Fruit fly (Drosophila melanogaster) whole organism, embryonic: ENCODE results near the gene SIDL.
A peak's percentile ranks its signal among the peaks of the same experiment; 100 is the strongest.

ENCODE experiments used
- CG11504 ChIP-seq: fragments of 200-800 bp; sonication (Bioruptor generic); optimal IDR thresholded peaks from 3 replicates; lab custom pipeline; 2019; ENCODE audit warnings: missing biosample characterization, mild to moderate bottlenecking, missing genetic modification characterization, moderate library complexity
- CG11560 ChIP-seq: fragments of 200-800 bp; sonication (Bioruptor generic); IDR thresholded peaks from 3 replicates; pipeline ENCODE4 v1.3.6; 2022; ENCODE audit warnings: missing biosample characterization, missing genetic modification characterization
- CG14667 ChIP-seq: fragments of 200-800 bp; sonication (Bioruptor generic); IDR thresholded peaks from 2 replicates; pipeline ENCODE4 v1.3.6; 2022; ENCODE audit warnings: missing biosample characterization, missing genetic modification characterization
- CG14965 ChIP-seq: fragments of 200-800 bp; sonication (Bioruptor generic); optimal IDR thresholded peaks from 2 replicates; lab custom pipeline; 2016; ENCODE audit warnings: missing biosample characterization, missing genetic modification characterization, borderline replicate concordance
- CG15696 ChIP-seq: fragments of 200-800 bp; sonication (Bioruptor generic); optimal IDR thresholded peaks from 2 replicates; lab custom pipeline; 2019; ENCODE audit warnings: missing biosample characterization, mild to moderate bottlenecking, missing genetic modification characterization, moderate library complexity
- CG16813 ChIP-seq: fragments of 200-800 bp; sonication (Bioruptor generic); IDR thresholded peaks from 3 replicates; pipeline ENCODE4 v1.3.6; 2022; ENCODE audit warnings: missing biosample characterization, missing genetic modification characterization; ENCODE audit not compliant: partially characterized antibody
- CG17328 ChIP-seq: fragments of 200-800 bp; sonication (Bioruptor generic); IDR thresholded peaks from 2 replicates; pipeline ENCODE4 v1.3.6; 2022; ENCODE audit warnings: missing biosample characterization, missing genetic modification characterization
- CG18262 ChIP-seq: fragments of 200-800 bp; optimal IDR thresholded peaks from 3 replicates; lab custom pipeline; 2019; ENCODE audit warnings: missing biosample characterization, mild to moderate bottlenecking, missing genetic modification characterization, moderate library complexity
- CG32532 ChIP-seq: fragments of 200-800 bp; sonication (Bioruptor generic); IDR thresholded peaks from 2 replicates; pipeline ENCODE4 v1.3.6; 2022; ENCODE audit warnings: missing biosample characterization, missing genetic modification characterization
- CG32772 ChIP-seq: fragments of 200-800 bp; sonication (Bioruptor generic); IDR thresholded peaks from 2 replicates; pipeline ENCODE4 v1.3.6; 2022; ENCODE audit warnings: missing biosample characterization, missing genetic modification characterization
- CG3407 ChIP-seq: fragments of 200-800 bp; sonication (Bioruptor generic); optimal IDR thresholded peaks from 2 replicates; lab custom pipeline; 2018; ENCODE audit warnings: missing biosample characterization, mild to moderate bottlenecking, missing genetic modification characterization
- CG34224 ChIP-seq: fragments of 200-800 bp; sonication (Bioruptor generic); IDR thresholded peaks from 3 replicates; pipeline ENCODE4 v1.3.6; 2022; ENCODE audit warnings: missing biosample characterization, missing genetic modification characterization; ENCODE audit not compliant: partially characterized antibody
- CG42726 ChIP-seq: fragments of 200-800 bp; sonication (Bioruptor generic); IDR thresholded peaks from 2 replicates; pipeline ENCODE4 v1.3.6; 2022; ENCODE audit warnings: missing biosample characterization, missing genetic modification characterization; ENCODE audit not compliant: partially characterized antibody
- CG5180 ChIP-seq: fragments of 200-800 bp; sonication (Bioruptor generic); optimal IDR thresholded peaks from 3 replicates; lab custom pipeline; 2017; ENCODE audit warnings: missing biosample characterization, missing genetic modification characterization, mild to moderate bottlenecking, moderate library complexity, missing genetic modification reagents
- CG5245 ChIP-seq: fragments of 200-800 bp; sonication (Bioruptor generic); optimal IDR thresholded peaks from 3 replicates; lab custom pipeline; 2016; ENCODE audit warnings: missing biosample characterization, missing genetic modification characterization
- CG6854 ChIP-seq: fragments of 200-800 bp; sonication (Bioruptor generic); optimal IDR thresholded peaks from 3 replicates; lab custom pipeline; 2017; ENCODE audit warnings: missing biosample characterization, mild to moderate bottlenecking, missing genetic modification characterization
- CG9437 ChIP-seq: fragments of 200-800 bp; sonication (Bioruptor generic); optimal IDR thresholded peaks from 2 replicates; lab custom pipeline; 2018; ENCODE audit warnings: missing biosample characterization, mild to moderate bottlenecking, missing genetic modification characterization
- D ChIP-seq, 2 experiments: fragments of 200-800 bp in 1 of 2; fragments of >200 bp in 1 of 2; sonication (Bioruptor generic) in 1 of 2; optimal IDR thresholded peaks; 2 replicates in 1 of 2; 3 replicates in 1 of 2; lab custom pipeline; 2017; ENCODE audit warnings: mild to moderate bottlenecking in 1 of 2, missing biosample characterization in 1 of 2, missing genetic modification characterization in 1 of 2, missing genetic modification reagents in 1 of 2
- D19A ChIP-seq: fragments of 200-800 bp; optimal IDR thresholded peaks from 3 replicates; lab custom pipeline; 2019; ENCODE audit warnings: missing biosample characterization, mild to moderate bottlenecking, missing genetic modification characterization, moderate library complexity
- Dp ChIP-seq: fragments of 200-800 bp; sonication (Bioruptor generic); optimal IDR thresholded peaks from 2 replicates; lab custom pipeline; 2018; ENCODE audit warnings: missing biosample characterization, mild to moderate bottlenecking, missing genetic modification characterization, moderate library complexity
- Elba2 ChIP-seq: fragments of 200-800 bp; sonication (Bioruptor generic); optimal IDR thresholded peaks from 3 replicates; lab custom pipeline; 2016; ENCODE audit warnings: missing biosample characterization, missing genetic modification characterization
- Fer3 ChIP-seq: fragments of 200-800 bp; sonication (Bioruptor generic); optimal IDR thresholded peaks from 2 replicates; lab custom pipeline; 2018; ENCODE audit warnings: missing biosample characterization, mild to moderate bottlenecking, missing genetic modification characterization, moderate library complexity
- Gsc ChIP-seq: fragments of 200-800 bp; sonication (Bioruptor generic); IDR thresholded peaks from 2 replicates; pipeline ENCODE4 v1.3.6; 2022; ENCODE audit warnings: missing biosample characterization, missing genetic modification characterization
- HLH54F ChIP-seq: fragments of 200-800 bp; sonication (Bioruptor generic); optimal IDR thresholded peaks from 3 replicates; lab custom pipeline; 2016; ENCODE audit warnings: missing biosample characterization, missing genetic modification characterization
- Hr3 ChIP-seq: fragments of 200-800 bp; sonication (Bioruptor generic); optimal IDR thresholded peaks from 3 replicates; lab custom pipeline; 2016; ENCODE audit warnings: missing biosample characterization, missing genetic modification characterization
- Lim3 ChIP-seq: fragments of 200-800 bp; sonication (Bioruptor generic); IDR thresholded peaks from 2 replicates; pipeline ENCODE4 v1.3.6; 2022; ENCODE audit warnings: missing biosample characterization, missing genetic modification characterization
- Lpt ChIP-seq: fragments of >200 bp; optimal IDR thresholded peaks from 2 replicates; lab custom pipeline; 2018; ENCODE audit warnings: missing biosample characterization, missing genetic modification characterization
- NC2β ChIP-seq: fragments of 200-800 bp; sonication (Bioruptor generic); optimal IDR thresholded peaks from 2 replicates; lab custom pipeline; 2016; ENCODE audit warnings: missing biosample characterization, missing genetic modification characterization
- Ravus ChIP-seq: fragments of 200-800 bp; sonication (Bioruptor generic); IDR thresholded peaks from 2 replicates; pipeline ENCODE4 v1.3.6; 2022; ENCODE audit warnings: missing biosample characterization, missing genetic modification characterization
- Rfx ChIP-seq: fragments of 200-800 bp; sonication (Bioruptor generic); IDR thresholded peaks from 2 replicates; pipeline ENCODE4 v1.3.6; 2022; ENCODE audit warnings: missing biosample characterization, missing genetic modification characterization
- bigmax ChIP-seq: fragments of 200-800 bp; sonication (Bioruptor generic); optimal IDR thresholded peaks from 2 replicates; lab custom pipeline; 2018; ENCODE audit warnings: missing biosample characterization, mild to moderate bottlenecking, missing genetic modification characterization
- cg ChIP-seq: fragments of 200-800 bp; sonication (Bioruptor generic); optimal IDR thresholded peaks from 3 replicates; lab custom pipeline; 2019; ENCODE audit warnings: missing biosample characterization, mild to moderate bottlenecking, missing genetic modification characterization, moderate library complexity
- chif ChIP-seq, 2 experiments: fragments of 200-800 bp; sonication (Bioruptor generic); optimal IDR thresholded peaks; 3 replicates each; lab custom pipeline; 2016; ENCODE audit warnings: missing biosample characterization in 2 of 2, missing genetic modification characterization in 2 of 2
- chm ChIP-seq: fragments of 200-800 bp; sonication (Bioruptor generic); IDR thresholded peaks from 2 replicates; pipeline ENCODE4 v1.3.6; 2022; ENCODE audit warnings: missing biosample characterization, missing genetic modification characterization
- ci ChIP-seq: fragments of 200-800 bp; sonication (Bioruptor generic); IDR thresholded peaks from 3 replicates; pipeline ENCODE4 v1.3.6; 2022; ENCODE audit warnings: missing biosample characterization, missing genetic modification characterization
- crp ChIP-seq, 2 experiments: fragments of 200-800 bp; sonication (Bioruptor generic); optimal IDR thresholded peaks; 2 replicates in 1 of 2; 3 replicates in 1 of 2; lab custom pipeline; 2017; ENCODE audit warnings: missing biosample characterization in 2 of 2, missing genetic modification characterization in 2 of 2, mild to moderate bottlenecking in 1 of 2, moderate library complexity in 1 of 2
- dan ChIP-seq: fragments of 200-800 bp; sonication (Bioruptor generic); IDR thresholded peaks from 2 replicates; pipeline ENCODE4 v1.3.6; 2022; ENCODE audit warnings: missing biosample characterization, missing genetic modification characterization
- dmrt11E ChIP-seq: fragments of 200-800 bp; sonication (Bioruptor generic); optimal IDR thresholded peaks from 3 replicates; lab custom pipeline; 2018; ENCODE audit warnings: missing biosample characterization, mild to moderate bottlenecking, missing genetic modification characterization, moderate library complexity
- gce ChIP-seq: fragments of 200-800 bp; sonication (Bioruptor generic); IDR thresholded peaks from 3 replicates; pipeline ENCODE4 v1.3.6; 2022; ENCODE audit warnings: missing biosample characterization, missing genetic modification characterization
- grn ChIP-seq: fragments of 200-800 bp; sonication (Bioruptor generic); optimal IDR thresholded peaks from 3 replicates; lab custom pipeline; 2017; ENCODE audit warnings: missing biosample characterization, missing genetic modification characterization
- gt ChIP-seq: fragments of 200-800 bp; sonication (Bioruptor generic); IDR thresholded peaks from 2 replicates; pipeline ENCODE4 v1.3.6; 2022; ENCODE audit warnings: missing biosample characterization, missing genetic modification characterization
- hth ChIP-seq: fragments of >200 bp; optimal IDR thresholded peaks from 2 replicates; lab custom pipeline; 2017; ENCODE audit warnings: inconsistent platforms
- lmd ChIP-seq: fragments of 200-800 bp; sonication (Bioruptor generic); IDR thresholded peaks from 2 replicates; pipeline ENCODE4 v1.3.6; 2022; ENCODE audit warnings: missing biosample characterization, missing genetic modification characterization
- lola ChIP-seq, 3 experiments: fragments of >200 bp in 2 of 3; fragments of 200-800 bp in 1 of 3; sonication (Bioruptor generic) in 1 of 3; optimal IDR thresholded peaks; 2 replicates each; lab custom pipeline; 2017 to 2019; ENCODE audit warnings: missing biosample characterization in 3 of 3, missing genetic modification characterization in 3 of 3, mild to moderate bottlenecking in 1 of 3, moderate library complexity in 1 of 3
- pnt ChIP-seq: fragments of 200-800 bp; sonication (Bioruptor generic); optimal IDR thresholded peaks from 3 replicates; lab custom pipeline; 2016; ENCODE audit warnings: missing biosample characterization, missing genetic modification characterization
- slp2 ChIP-seq: fragments of 200-800 bp; sonication (Bioruptor generic); optimal IDR thresholded peaks from 2 replicates; lab custom pipeline; 2016; ENCODE audit warnings: missing biosample characterization, missing genetic modification characterization
- tin ChIP-seq: fragments of 200-800 bp; sonication (Bioruptor generic); optimal IDR thresholded peaks from 3 replicates; lab custom pipeline; 2016; ENCODE audit warnings: missing biosample characterization, missing genetic modification characterization
- tup ChIP-seq: fragments of 200-800 bp; sonication (Bioruptor generic); optimal IDR thresholded peaks from 2 replicates; lab custom pipeline; 2016; ENCODE audit warnings: missing biosample characterization, mild to moderate bottlenecking, missing genetic modification characterization, moderate library complexity
- vnd ChIP-seq: fragments of 200-800 bp; sonication (Bioruptor generic); IDR thresholded peaks from 3 replicates; pipeline ENCODE4 v1.3.6; 2022; ENCODE audit warnings: missing biosample characterization, missing genetic modification characterization; ENCODE audit not compliant: partially characterized antibody

The SIDL gene

DNA sequence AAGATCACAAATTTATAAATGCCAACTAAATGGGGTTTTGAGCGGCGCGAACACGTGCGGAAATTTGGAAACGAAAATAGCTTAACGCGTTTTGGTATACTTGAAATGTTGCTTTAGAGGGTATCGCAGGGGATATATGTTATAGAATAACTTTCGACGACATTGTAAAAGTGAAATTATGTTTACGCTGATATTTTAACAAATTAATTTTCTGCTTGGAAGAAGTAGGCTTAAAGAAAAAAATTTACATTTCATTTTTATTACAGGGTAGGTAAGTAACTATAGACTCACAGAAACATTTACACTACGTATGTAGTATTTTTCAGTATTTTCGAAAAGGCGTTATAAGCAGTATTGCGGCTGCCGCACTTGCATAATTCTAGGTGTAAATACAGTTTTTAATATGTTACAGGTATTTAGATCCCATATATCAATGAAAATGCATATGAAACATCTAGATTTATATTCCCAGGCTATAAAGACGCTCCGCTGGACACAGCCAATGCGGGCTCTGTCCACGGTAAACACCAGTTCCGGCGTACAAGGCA lies 10.7 kb upstream of the SIDL start, which contains the start of the genes Art3 and mRpS10 (continued):
- TF ChIP-seq cg (peak; percentile 7), Gsc (peak; percentile 99), grn (GFP tag; lab: Kevin White, UChicago) (peak; percentile 95), CG15696 (tag; lab: Kevin White, UChicago) (peak; percentile 100), CG16813 (GFP tag; lab: Robert Waterston, UW) (no peak), D (optimal IDR thresholded peaks at IDR 0.05; lab: Kevin White, UChicago) (no peak), D (GFP tag; optimal IDR thresholded peaks at IDR 0.05; lab: Kevin White, UChicago) (peak; percentile 100), crp (GFP tag; optimal IDR thresholded peaks at IDR 0.05; lab: Kevin White, UChicago) (peak; percentile 55 to 80), CG14667 (GFP tag; lab: Robert Waterston, UW) (peak; percentile 100), CG3407 (GFP tag; lab: Kevin White, UChicago) (peak; percentile 99), lmd (GFP tag; lab: Robert Waterston, UW) (peak; percentile 100), CG5245 (GFP tag; lab: Kevin White, UChicago) (peak; percentile 100), D19A (tag; lab: Kevin White, UChicago) (peak; percentile 99), CG9437 (GFP tag; lab: Kevin White, UChicago) (peak; percentile 98), lola (GFP tag; optimal IDR thresholded peaks at IDR 0.05; lab: Kevin White, UChicago) (peak in 1 of 3 experiments; percentile 100), Fer3 (tag; lab: Kevin White, UChicago) (peak; percentile 100), tup (peak; percentile 98), vnd (no peak), ci (peak; percentile 100), CG18262 (peak; percentile 100), dmrt11E (tag; lab: Kevin White, UChicago) (peak; percentile 100), chif (GFP tag; optimal IDR thresholded peaks at IDR 0.05; lab: Kevin White, UChicago) (peak; percentile 100), CG42726 (GFP tag; lab: Robert Waterston, UW) (0 out of 2 replicates have a peak, but pooled peaks have one; percentile 36), Lim3 (GFP tag; lab: Robert Waterston, UW) (peak; percentile 99), bigmax (peak; percentile 83), CG14965 (peak; percentile 94), CG17328 (GFP tag; lab: Robert Waterston, UW) (peak; percentile 100), Hr3 (GFP tag; lab: Kevin White, UChicago) (peak; percentile 100), NC2β (GFP tag; lab: Kevin White, UChicago) (peak; percentile 100), CG32772 (GFP tag; lab: Robert Waterston, UW) (peak; percentile 100), Lpt (no peak), dan (peak; percentile 99), gt (GFP tag; lab: Robert Waterston, UW) (peak; percentile 100), CG5180 (GFP tag; lab: Kevin White, UChicago) (peak; percentile 94), Elba2 (GFP tag; lab: Kevin White, UChicago) (peak; percentile 100), pnt (GFP tag; lab: Kevin White, UChicago) (peak; percentile 100), Ravus (GFP tag; lab: Robert Waterston, UW) (peak; percentile 99), gce (GFP tag; lab: Robert Waterston, UW) (peak; percentile 100), CG11560 (tag; lab: Robert Waterston, UW) (peak; percentile 95), CG34224 (GFP tag; lab: Robert Waterston, UW) (peak; percentile 26; the same call in 1 of the 3 replicates), slp2 (peak; percentile 100), chm (peak; percentile 100), tin (GFP tag; lab: Kevin White, UChicago) (peak; percentile 100), Dp (peak; percentile 68), CG6854 (GFP tag; lab: Kevin White, UChicago) (peak; percentile 99), Rfx (GFP tag; lab: Robert Waterston, UW) (peak; percentile 100), CG32532 (peak; percentile 100), hth (lab: Kevin White, UChicago) (no peak), CG11504 (peak; percentile 99), HLH54F (GFP tag; lab: Kevin White, UChicago) (peak; percentile 100)
